Worm (Caenorhabditis elegans) whole organism, L2 larva: Measurements from ENCODE around the gene F54H12.4.

ENCODE experiments used
- C34F6.9 ChIP-seq: fragments of 150-350 bp; optimal IDR thresholded peaks from 2 replicates; lab custom pipeline; 2014; ENCODE audit warnings: missing biosample characterization, missing genetic modification characterization
- F13H6.1 ChIP-seq: sonication (generic microtip); optimal IDR thresholded peaks from 2 replicates; lab custom pipeline; 2016; ENCODE audit warnings: missing genetic modification characterization, missing compliant biosample characterization
- R02D3.7 ChIP-seq: fragments of 150-350 bp; optimal IDR thresholded peaks from 2 replicates; lab custom pipeline; 2014; ENCODE audit warnings: missing biosample characterization, missing genetic modification characterization
- Y55F3AM.14 ChIP-seq: fragments of 200-800 bp; sonication (Bioruptor generic); optimal IDR thresholded peaks from 2 replicates; lab custom pipeline; 2018; ENCODE audit warnings: mild to moderate bottlenecking, missing genetic modification characterization, missing compliant biosample characterization
- ZK546.5 ChIP-seq: sonication (generic microtip); optimal IDR thresholded peaks from 2 replicates; lab custom pipeline; 2017; ENCODE audit warnings: missing biosample characterization, missing genetic modification characterization
- alr-1 ChIP-seq: fragments of 150-350 bp; optimal IDR thresholded peaks from 2 replicates; lab custom pipeline; 2014; ENCODE audit warnings: missing biosample characterization, missing genetic modification characterization
- aly-2 ChIP-seq: fragments of 150-350 bp; optimal IDR thresholded peaks from 2 replicates; lab custom pipeline; 2014; ENCODE audit warnings: missing biosample characterization, missing genetic modification characterization
- ama-1 ChIP-seq: fragments of 150-350 bp; optimal IDR thresholded peaks from 2 replicates; lab custom pipeline; 2018; ENCODE audit warnings: inconsistent platforms
- blmp-1 ChIP-seq: sonication (generic microtip); optimal IDR thresholded peaks from 2 replicates; lab custom pipeline; 2017; ENCODE audit warnings: missing genetic modification characterization, mild to moderate bottlenecking, missing compliant biosample characterization, antibody characterized with exemption, moderate library complexity; ENCODE audit not compliant: insufficient read depth
- ceh-16 ChIP-seq: fragments of 150-350 bp; optimal IDR thresholded peaks from 2 replicates; lab custom pipeline; 2014; ENCODE audit warnings: missing biosample characterization, missing genetic modification characterization
- ceh-82 ChIP-seq: fragments of 150-350 bp; optimal IDR thresholded peaks from 2 replicates; lab custom pipeline; 2014; ENCODE audit warnings: missing biosample characterization, missing genetic modification characterization
- crh-2 ChIP-seq: sonication (generic microtip); optimal IDR thresholded peaks from 2 replicates; lab custom pipeline; 2017; ENCODE audit warnings: missing biosample characterization, missing genetic modification characterization
- dmd-4 ChIP-seq: sonication (generic microtip); optimal IDR thresholded peaks from 2 replicates; lab custom pipeline; 2017; ENCODE audit warnings: missing biosample characterization, missing genetic modification characterization
- egl-27 ChIP-seq: sonication (generic microtip); optimal IDR thresholded peaks from 3 replicates; lab custom pipeline; 2017; ENCODE audit warnings: missing biosample characterization, missing genetic modification reagents, missing genetic modification characterization
- elt-1 ChIP-seq: fragments of 150-350 bp; optimal IDR thresholded peaks from 2 replicates; lab custom pipeline; 2014; ENCODE audit warnings: missing biosample characterization, missing genetic modification characterization
- elt-3 ChIP-seq: sonication (generic microtip); optimal IDR thresholded peaks from 2 replicates; lab custom pipeline; 2017; ENCODE audit warnings: missing biosample characterization, missing genetic modification characterization
- fos-1 ChIP-seq: fragments of 150-350 bp; optimal IDR thresholded peaks from 2 replicates; lab custom pipeline; 2014; ENCODE audit warnings: missing biosample characterization, missing genetic modification characterization
- gmeb-1 ChIP-seq: fragments of 150-350 bp; optimal IDR thresholded peaks from 2 replicates; lab custom pipeline; 2014; ENCODE audit warnings: missing biosample characterization, missing genetic modification characterization
- lin-11 ChIP-seq: fragments of 150-350 bp; sonication (generic microtip); optimal IDR thresholded peaks from 2 replicates; lab custom pipeline; 2014; ENCODE audit warnings: missing biosample characterization, missing genetic modification characterization, inconsistent platforms, mixed read lengths
- lin-13 ChIP-seq: fragments of 150-350 bp; optimal IDR thresholded peaks from 2 replicates; lab custom pipeline; 2014; ENCODE audit warnings: missing biosample characterization, missing genetic modification reagents, missing genetic modification characterization
- lin-39 ChIP-seq: fragments of 150-350 bp; optimal IDR thresholded peaks from 2 replicates; lab custom pipeline; 2014; ENCODE audit warnings: missing biosample characterization, missing genetic modification reagents, missing genetic modification characterization
- lsy-2 ChIP-seq, 2 experiments: fragments of 150-350 bp in 1 of 2; sonication (generic microtip) in 1 of 2; optimal IDR thresholded peaks; 2 replicates each; lab custom pipeline; 2014 to 2017; ENCODE audit warnings: missing biosample characterization in 2 of 2, missing genetic modification characterization in 2 of 2
- mab-5 ChIP-seq: fragments of 150-350 bp; optimal IDR thresholded peaks from 2 replicates; lab custom pipeline; 2014; ENCODE audit warnings: missing biosample characterization, missing genetic modification characterization
- mbf-1 ChIP-seq: sonication (generic microtip); optimal IDR thresholded peaks from 2 replicates; lab custom pipeline; 2017; ENCODE audit warnings: missing biosample characterization, missing genetic modification characterization
- mdl-1 ChIP-seq, 2 experiments: fragments of 150-350 bp in 1 of 2; sonication (generic microtip) in 1 of 2; optimal IDR thresholded peaks; 2 replicates each; lab custom pipeline; 2017; ENCODE audit warnings: missing biosample characterization in 2 of 2, missing genetic modification characterization in 2 of 2
- nhr-10 ChIP-seq: sonication (generic microtip); optimal IDR thresholded peaks from 2 replicates; lab custom pipeline; 2017; ENCODE audit warnings: missing biosample characterization, missing genetic modification characterization
- nhr-11 ChIP-seq: fragments of 150-350 bp; optimal IDR thresholded peaks from 2 replicates; lab custom pipeline; 2014; ENCODE audit warnings: missing biosample characterization, missing genetic modification characterization
- nhr-12 ChIP-seq: fragments of 150-350 bp; optimal IDR thresholded peaks from 2 replicates; lab custom pipeline; 2014; ENCODE audit warnings: missing biosample characterization, missing genetic modification characterization
- nhr-129 ChIP-seq: fragments of 150-350 bp; optimal IDR thresholded peaks from 2 replicates; lab custom pipeline; 2014; ENCODE audit warnings: missing biosample characterization, missing genetic modification characterization
- nhr-21 ChIP-seq: fragments of 150-350 bp; optimal IDR thresholded peaks from 2 replicates; lab custom pipeline; 2014; ENCODE audit warnings: missing biosample characterization, missing genetic modification characterization
- nhr-23 ChIP-seq: fragments of 150-350 bp; optimal IDR thresholded peaks from 2 replicates; lab custom pipeline; 2014; ENCODE audit warnings: missing biosample characterization, missing genetic modification reagents, missing genetic modification characterization
- nhr-237 ChIP-seq: fragments of 150-350 bp; optimal IDR thresholded peaks from 2 replicates; lab custom pipeline; 2014; ENCODE audit warnings: missing biosample characterization, missing genetic modification characterization
- nhr-25 ChIP-seq: fragments of 150-350 bp; sonication (generic microtip); optimal IDR thresholded peaks from 3 replicates; lab custom pipeline; 2014; ENCODE audit warnings: missing biosample characterization, missing genetic modification characterization
- nhr-6 ChIP-seq: fragments of 150-350 bp; optimal IDR thresholded peaks from 2 replicates; lab custom pipeline; 2014; ENCODE audit warnings: missing biosample characterization, missing genetic modification characterization
- nhr-77 ChIP-seq: fragments of 150-350 bp; optimal IDR thresholded peaks from 2 replicates; lab custom pipeline; 2014; ENCODE audit warnings: missing biosample characterization, missing genetic modification characterization
- peb-1 ChIP-seq: fragments of 150-350 bp; optimal IDR thresholded peaks from 2 replicates; lab custom pipeline; 2014; ENCODE audit warnings: missing biosample characterization, missing genetic modification characterization
- sem-4 ChIP-seq: fragments of 150-350 bp; optimal IDR thresholded peaks from 2 replicates; lab custom pipeline; 2014; ENCODE audit warnings: missing biosample characterization, missing genetic modification reagents, missing genetic modification characterization
- skn-1 ChIP-seq: sonication (generic microtip); optimal IDR thresholded peaks from 2 replicates; lab custom pipeline; 2017; ENCODE audit warnings: missing biosample characterization, missing genetic modification characterization
- sma-3 ChIP-seq: sonication (generic microtip); optimal IDR thresholded peaks from 2 replicates; lab custom pipeline; 2016; ENCODE audit warnings: missing genetic modification reagents, missing genetic modification characterization, missing compliant biosample characterization
- sma-9 ChIP-seq, 2 experiments: fragments of 150-350 bp in 1 of 2; sonication (generic microtip) in 1 of 2; optimal IDR thresholded peaks; 2 replicates each; lab custom pipeline; 2014 to 2016; ENCODE audit warnings: missing genetic modification characterization in 2 of 2, mild to moderate bottlenecking in 1 of 2, missing biosample characterization in 1 of 2, missing compliant biosample characterization in 1 of 2, missing genetic modification reagents in 1 of 2, moderate library complexity in 1 of 2
- snpc-4 ChIP-seq: fragments of 150-350 bp; optimal IDR thresholded peaks from 2 replicates; lab custom pipeline; 2014; ENCODE audit warnings: missing biosample characterization, missing genetic modification characterization
- unc-39 ChIP-seq: fragments of 150-350 bp; optimal IDR thresholded peaks from 2 replicates; lab custom pipeline; 2014; ENCODE audit warnings: missing biosample characterization, missing genetic modification characterization
- unc-55 ChIP-seq: fragments of 150-350 bp; sonication (generic microtip); optimal IDR thresholded peaks from 3 replicates; lab custom pipeline; 2014; ENCODE audit warnings: missing biosample characterization, missing genetic modification reagents, missing genetic modification characterization
- unc-62 ChIP-seq: fragments of 150-350 bp; optimal IDR thresholded peaks from 2 replicates; lab custom pipeline; 2014; ENCODE audit warnings: missing biosample characterization, missing genetic modification reagents, missing genetic modification characterization
- zag-1 ChIP-seq: fragments of 150-350 bp; optimal IDR thresholded peaks from 2 replicates; lab custom pipeline; 2014; ENCODE audit warnings: missing biosample characterization, missing genetic modification characterization
- ztf-1 ChIP-seq: fragments of 200-800 bp; sonication (Bioruptor generic); conservative IDR thresholded peaks from 2 replicates; pipeline ENCODE4 v1.3.6; 2022; ENCODE audit warnings: missing genetic modification characterization, missing compliant biosample characterization
- ztf-11 ChIP-seq: sonication (generic microtip); optimal IDR thresholded peaks from 2 replicates; lab custom pipeline; 2017; ENCODE audit warnings: missing biosample characterization, missing genetic modification characterization
- ztf-4 ChIP-seq: fragments of 150-350 bp; optimal IDR thresholded peaks from 2 replicates; lab custom pipeline; 2014; ENCODE audit warnings: missing biosample characterization, missing genetic modification characterization

F54H12.4 gene

DNA sequence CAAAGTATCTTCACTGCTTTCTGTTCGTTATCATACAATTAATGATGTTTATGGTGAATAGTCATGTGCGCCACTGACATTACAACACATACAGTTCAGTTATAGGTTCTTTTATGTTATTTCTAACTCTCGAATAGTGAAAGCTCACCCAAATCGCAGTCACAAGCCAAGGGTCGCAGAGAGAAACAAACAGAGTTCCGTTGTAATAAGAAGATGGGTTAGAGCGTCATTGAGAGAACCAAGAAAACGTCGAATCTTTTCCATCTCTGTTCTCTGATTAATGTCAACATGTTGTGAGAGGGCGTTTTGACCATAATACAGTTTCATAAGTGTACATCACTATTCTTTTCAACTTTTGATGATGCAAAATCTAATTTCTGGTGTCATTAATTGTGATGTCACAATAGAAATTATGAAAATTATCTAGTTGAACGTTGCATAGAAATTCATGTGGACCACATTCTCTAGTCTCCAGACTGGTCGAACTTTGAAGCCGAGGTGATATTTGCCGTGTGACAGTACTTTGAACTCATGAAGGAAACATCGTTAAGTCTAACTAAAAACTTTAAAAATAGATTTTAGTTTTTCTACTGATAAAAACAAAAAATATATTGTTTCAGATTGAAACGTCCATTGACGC lies 11.5 kb upstream of the F54H12.4 start (continued):
- no peak for TF ChIP-seq Y55F3AM.14 (GFP tag; lab: Kevin White, UChicago)
- peak; percentile 65 for TF ChIP-seq nhr-129
- no peak for TF ChIP-seq zag-1 (tag; lab: Kevin White, UChicago)
- TF ChIP-seq sem-4 (tag; lab: Kevin White, UChicago) = no peak

DNA sequence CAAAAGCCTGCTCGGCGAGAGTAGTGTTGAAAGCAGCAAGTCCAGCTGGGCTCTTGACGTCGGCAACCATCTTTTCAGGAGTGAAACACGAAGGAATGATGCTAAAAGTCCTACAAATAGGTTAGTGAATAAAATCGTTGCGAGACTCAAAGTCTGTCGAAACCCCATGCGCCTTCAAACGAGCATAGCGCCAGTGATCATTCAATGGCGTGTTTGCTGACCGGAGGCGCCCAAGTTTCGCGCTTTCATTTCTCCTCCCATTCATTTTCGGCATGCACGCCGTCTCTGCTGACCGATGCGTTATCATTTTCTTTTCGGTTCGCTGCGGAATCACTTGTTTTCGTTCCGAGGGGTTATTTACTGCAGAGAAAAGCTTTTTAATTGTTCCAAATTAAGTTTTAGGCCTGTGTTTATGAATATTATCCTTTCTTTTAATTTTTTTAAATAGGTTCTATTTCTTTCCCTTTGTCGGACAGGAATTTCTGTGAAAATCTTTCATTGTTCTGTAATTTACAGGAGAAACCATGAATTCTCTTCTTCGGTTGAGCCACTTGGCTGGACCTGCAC lies 10.7 kb upstream of the F54H12.4 start, which contains the start of the genes eef-1B.1 and aco-2:
eef-1B.1 (minus strand) TSS at position 186 of the 567 bp plus-strand sequence.
aco-2 (plus strand) TSS at position 517 of the 567 bp plus-strand sequence.
- TF ChIP-seq ztf-11 (tag; lab: Kevin White, UChicago) (no peak), nhr-129 (peak; percentile 93), crh-2 (tag; lab: Kevin White, UChicago) (peak; percentile 93), nhr-237 (no peak), nhr-77 (peak; percentile 80), fos-1 (tag; lab: Kevin White, UChicago) (peak; percentile 80), skn-1 (tag; lab: Kevin White, UChicago) (peak; percentile 52), mdl-1 (tag; optimal IDR thresholded peaks at IDR 0.05; lab: Kevin White, UChicago) (peak in 1 of 2 experiments; percentile 61), egl-27 (tag; lab: Kevin White, UChicago) (peak; percentile 87), aly-2 (no peak), alr-1 (tag; lab: Kevin White, UChicago) (no peak), mbf-1 (tag; lab: Kevin White, UChicago) (no peak), lsy-2 (tag; optimal IDR thresholded peaks at IDR 0.05; lab: Kevin White, UChicago) (peak; percentile 86 to 95), nhr-23 (tag; lab: Kevin White, UChicago) (no peak), unc-55 (peak; percentile 97), nhr-10 (tag; lab: Kevin White, UChicago) (no peak), sem-4 (tag; lab: Kevin White, UChicago) (peak; percentile 75), gmeb-1 (tag; lab: Kevin White, UChicago) (peak; percentile 93), nhr-12 (tag; lab: Kevin White, UChicago) (peak; percentile 28), nhr-25 (peak; percentile 94), elt-3 (no peak), R02D3.7 (tag; lab: Kevin White, UChicago) (peak; percentile 50), lin-11 (peak; percentile 90), ztf-1 (GFP tag; lab: Robert Waterston, UW) (no peak), elt-1 (no peak), ceh-82 (no peak), C34F6.9 (tag; lab: Kevin White, UChicago) (peak; percentile 92), snpc-4 (peak; percentile 73), lin-13 (peak; percentile 89), unc-62 (GFP tag; lab: Kevin White, UChicago) (peak; percentile 26), sma-9 (GFP tag; optimal IDR thresholded peaks at IDR 0.05; lab: Kevin White, UChicago) (peak; percentile 95), sma-9 (tag; optimal IDR thresholded peaks at IDR 0.05; lab: Kevin White, UChicago) (no peak), nhr-6 (tag; lab: Kevin White, UChicago) (peak; percentile 27), ama-1 (lab: Kevin White, UChicago) (no peak), peb-1 (tag; lab: Kevin White, UChicago) (no peak), zag-1 (tag; lab: Kevin White, UChicago) (peak; percentile 52), blmp-1 (peak; percentile 82), ceh-16 (tag; lab: Kevin White, UChicago) (peak; percentile 56), sma-3 (GFP tag; lab: Kevin White, UChicago) (peak; percentile 94), F13H6.1 (tag; lab: Kevin White, UChicago) (peak; percentile 90), unc-39 (tag; lab: Kevin White, UChicago) (no peak), mab-5 (tag; lab: Kevin White, UChicago) (peak; percentile 86), dmd-4 (tag; lab: Kevin White, UChicago) (no peak), Y55F3AM.14 (GFP tag; lab: Kevin White, UChicago) (peak; percentile 36), ZK546.5 (peak; percentile 47), ztf-4 (tag; lab: Kevin White, UChicago) (peak; percentile 55), nhr-11 (tag; lab: Kevin White, UChicago) (no peak), nhr-21 (peak; percentile 94), lin-39 (no peak)
- TF ChIP-seq, all 48 proteins: peak for 31
